Fruit fly (Drosophila melanogaster) whole organism, embryonic: ENCODE results near the gene JIL-1.

Experiments
- CG10959 ChIP-seq: fragments of 200-800 bp; sonication (Bioruptor generic); IDR thresholded peaks from 2 replicates; pipeline ENCODE4 v1.3.6; 2022; ENCODE audit warnings: missing biosample characterization, missing genetic modification characterization
- CG11085 ChIP-seq: fragments of 200-800 bp; sonication (Bioruptor generic); IDR thresholded peaks from 2 replicates; pipeline ENCODE4 v1.3.6; 2022; ENCODE audit warnings: missing biosample characterization, missing genetic modification characterization
- CG11456 ChIP-seq: fragments of 200-800 bp; sonication (Bioruptor generic); IDR thresholded peaks from 3 replicates; pipeline ENCODE4 v1.3.6; 2022; ENCODE audit warnings: missing biosample characterization, missing genetic modification characterization
- CG12744 ChIP-seq: fragments of 200-800 bp; sonication (Bioruptor generic); optimal IDR thresholded peaks from 2 replicates; lab custom pipeline; 2016; ENCODE audit warnings: missing biosample characterization, missing genetic modification characterization
- CG15479 ChIP-seq: fragments of 200-800 bp; sonication (Bioruptor generic); optimal IDR thresholded peaks from 3 replicates; lab custom pipeline; 2019; ENCODE audit warnings: missing biosample characterization, mild to moderate bottlenecking, missing genetic modification characterization, moderate library complexity
- CG16779 ChIP-seq: fragments of 200-800 bp; sonication (Bioruptor generic); IDR thresholded peaks from 2 replicates; pipeline ENCODE4 v1.3.6; 2022; ENCODE audit warnings: missing biosample characterization, missing genetic modification characterization
- CG18476 ChIP-seq: fragments of 200-800 bp; sonication (Bioruptor generic); optimal IDR thresholded peaks from 2 replicates; lab custom pipeline; 2016; ENCODE audit warnings: missing biosample characterization, mild to moderate bottlenecking, missing genetic modification characterization
- CG2202 ChIP-seq: fragments of 200-800 bp; sonication (Bioruptor generic); optimal IDR thresholded peaks from 2 replicates; lab custom pipeline; 2018; ENCODE audit warnings: missing biosample characterization, mild to moderate bottlenecking, missing genetic modification characterization
- CG31224 ChIP-seq: fragments of 200-800 bp; sonication (Bioruptor generic); IDR thresholded peaks from 2 replicates; pipeline ENCODE4 v1.3.6; 2022; ENCODE audit warnings: missing biosample characterization, missing genetic modification characterization
- CG31388 ChIP-seq: fragments of 200-800 bp; sonication (Bioruptor generic); optimal IDR thresholded peaks from 2 replicates; lab custom pipeline; 2016; ENCODE audit warnings: missing biosample characterization, missing genetic modification characterization
- CG3407 ChIP-seq: fragments of 200-800 bp; sonication (Bioruptor generic); optimal IDR thresholded peaks from 2 replicates; lab custom pipeline; 2018; ENCODE audit warnings: missing biosample characterization, mild to moderate bottlenecking, missing genetic modification characterization
- CG34422 ChIP-seq: fragments of 200-800 bp; sonication (Bioruptor generic); IDR thresholded peaks from 3 replicates; pipeline ENCODE4 v1.3.6; 2022; ENCODE audit warnings: missing biosample characterization, missing genetic modification characterization
- CG4730 ChIP-seq: fragments of 200-800 bp; sonication (Bioruptor generic); IDR thresholded peaks from 2 replicates; pipeline ENCODE4 v1.3.6; 2022; ENCODE audit warnings: missing biosample characterization, missing genetic modification characterization
- CG5180 ChIP-seq: fragments of 200-800 bp; sonication (Bioruptor generic); optimal IDR thresholded peaks from 3 replicates; lab custom pipeline; 2017; ENCODE audit warnings: missing biosample characterization, missing genetic modification characterization, mild to moderate bottlenecking, moderate library complexity, missing genetic modification reagents
- CG6272 ChIP-seq: fragments of 200-800 bp; sonication (Bioruptor generic); IDR thresholded peaks from 2 replicates; pipeline ENCODE4 v1.3.6; 2022; ENCODE audit warnings: missing biosample characterization, missing genetic modification characterization
- CG7271 ChIP-seq: fragments of 200-800 bp; sonication (Bioruptor generic); optimal IDR thresholded peaks from 2 replicates; lab custom pipeline; 2018; ENCODE audit warnings: missing biosample characterization, mild to moderate bottlenecking, missing genetic modification characterization, moderate library complexity
- CG7556 ChIP-seq: fragments of 200-800 bp; sonication (Bioruptor generic); optimal IDR thresholded peaks from 2 replicates; lab custom pipeline; 2017; ENCODE audit warnings: missing biosample characterization, mild to moderate bottlenecking, missing genetic modification characterization
- CG8924 ChIP-seq: fragments of 200-800 bp; optimal IDR thresholded peaks from 3 replicates; lab custom pipeline; 2019; ENCODE audit warnings: missing biosample characterization, mild to moderate bottlenecking, missing genetic modification characterization, moderate library complexity
- CG9727 ChIP-seq: fragments of 200-800 bp; sonication (Bioruptor generic); optimal IDR thresholded peaks from 3 replicates; lab custom pipeline; 2017; ENCODE audit warnings: missing biosample characterization, mild to moderate bottlenecking, missing genetic modification characterization
- HLH4C ChIP-seq: fragments of 200-800 bp; sonication (Bioruptor generic); IDR thresholded peaks from 3 replicates; pipeline ENCODE4 v1.3.6; 2022; ENCODE audit warnings: missing biosample characterization, missing genetic modification characterization; ENCODE audit not compliant: partially characterized antibody
- Hr78 ChIP-seq, 2 experiments: fragments of 200-800 bp in 1 of 2; fragments of >200 bp in 1 of 2; sonication (Bioruptor generic) in 1 of 2; optimal IDR thresholded peaks; 2 replicates each; lab custom pipeline; 2017 to 2019; ENCODE audit warnings: missing biosample characterization in 2 of 2, missing genetic modification characterization in 2 of 2, mild to moderate bottlenecking in 1 of 2, moderate library complexity in 1 of 2
- Mad ChIP-seq: fragments of 200-800 bp; sonication (Bioruptor generic); optimal IDR thresholded peaks from 2 replicates; lab custom pipeline; 2016; ENCODE audit warnings: missing biosample characterization, missing genetic modification characterization
- Mes4 ChIP-seq: fragments of 200-800 bp; sonication (Bioruptor generic); optimal IDR thresholded peaks from 2 replicates; lab custom pipeline; 2016; ENCODE audit warnings: missing biosample characterization, missing genetic modification characterization
- Six4 ChIP-seq: fragments of 200-800 bp; sonication (Bioruptor generic); optimal IDR thresholded peaks from 2 replicates; lab custom pipeline; 2016; ENCODE audit warnings: missing biosample characterization, missing genetic modification characterization
- Sox102F ChIP-seq: fragments of 200-800 bp; sonication (Bioruptor generic); optimal IDR thresholded peaks from 2 replicates; lab custom pipeline; 2018; ENCODE audit warnings: missing biosample characterization, mild to moderate bottlenecking, missing genetic modification characterization, moderate library complexity
- Xrp1 ChIP-seq: fragments of 200-800 bp; sonication (Bioruptor generic); IDR thresholded peaks from 2 replicates; pipeline ENCODE4 v1.3.6; 2022; ENCODE audit warnings: missing biosample characterization, missing genetic modification characterization
- ara ChIP-seq: fragments of 200-800 bp; sonication (Bioruptor generic); IDR thresholded peaks from 2 replicates; pipeline ENCODE4 v1.3.6; 2022; ENCODE audit warnings: missing biosample characterization, missing genetic modification characterization
- ash1 ChIP-seq: fragments of 200-800 bp; sonication (Bioruptor generic); optimal IDR thresholded peaks from 2 replicates; lab custom pipeline; 2018; ENCODE audit warnings: missing biosample characterization, mild to moderate bottlenecking, missing genetic modification characterization
- cad ChIP-seq: fragments of >200 bp; optimal IDR thresholded peaks from 2 replicates; lab custom pipeline; 2017; ENCODE audit warnings: missing biosample characterization, missing genetic modification characterization
- cas ChIP-seq: fragments of 200-800 bp; sonication (Bioruptor generic); IDR thresholded peaks from 2 replicates; pipeline ENCODE4 v1.3.6; 2022; ENCODE audit warnings: missing biosample characterization, missing genetic modification characterization
- cg ChIP-seq: fragments of 200-800 bp; sonication (Bioruptor generic); optimal IDR thresholded peaks from 3 replicates; lab custom pipeline; 2019; ENCODE audit warnings: missing biosample characterization, mild to moderate bottlenecking, missing genetic modification characterization, moderate library complexity
- dati ChIP-seq: fragments of 200-800 bp; sonication (Bioruptor generic); IDR thresholded peaks from 2 replicates; pipeline ENCODE4 v1.3.6; 2022; ENCODE audit warnings: missing biosample characterization, missing genetic modification characterization
- dm ChIP-seq: fragments of 200-800 bp; sonication (Bioruptor generic); optimal IDR thresholded peaks from 3 replicates; lab custom pipeline; 2016; ENCODE audit warnings: missing biosample characterization, missing genetic modification characterization
- fd3F ChIP-seq: fragments of 200-800 bp; sonication (Bioruptor generic); optimal IDR thresholded peaks from 2 replicates; lab custom pipeline; 2018; ENCODE audit warnings: missing biosample characterization, mild to moderate bottlenecking, missing genetic modification characterization, moderate library complexity
- inv ChIP-seq: fragments of 200-800 bp; sonication (Bioruptor generic); IDR thresholded peaks from 2 replicates; pipeline ENCODE4 v1.3.6; 2022; ENCODE audit warnings: missing biosample characterization, missing genetic modification characterization; ENCODE audit not compliant: partially characterized antibody
- lbe ChIP-seq: fragments of 200-800 bp; sonication (Bioruptor generic); optimal IDR thresholded peaks from 2 replicates; lab custom pipeline; 2016; ENCODE audit warnings: missing biosample characterization, mild to moderate bottlenecking, missing genetic modification characterization
- nerfin-2 ChIP-seq: fragments of 200-800 bp; sonication (Bioruptor generic); IDR thresholded peaks from 2 replicates; pipeline ENCODE4 v1.3.6; 2022; ENCODE audit warnings: missing biosample characterization, missing genetic modification characterization; ENCODE audit not compliant: partially characterized antibody
- onecut ChIP-seq: fragments of 200-800 bp; sonication (Bioruptor generic); IDR thresholded peaks from 2 replicates; pipeline ENCODE4 v1.3.6; 2022; ENCODE audit warnings: missing biosample characterization, missing genetic modification characterization
- otp ChIP-seq: fragments of 200-800 bp; sonication (Bioruptor generic); IDR thresholded peaks from 3 replicates; pipeline ENCODE4, ENCODE4 v1.3.6; 2022; ENCODE audit warnings: missing biosample characterization, missing genetic modification characterization
- p53 ChIP-seq: fragments of 200-800 bp; sonication (Bioruptor generic); optimal IDR thresholded peaks from 2 replicates; lab custom pipeline; 2016; ENCODE audit warnings: missing biosample characterization, missing genetic modification characterization
- pita ChIP-seq: fragments of 200-800 bp; sonication (Bioruptor generic); optimal IDR thresholded peaks from 2 replicates; lab custom pipeline; 2017; ENCODE audit warnings: missing biosample characterization, mild to moderate bottlenecking, missing genetic modification characterization
- prd ChIP-seq, 3 experiments: fragments of >200 bp in 2 of 3; fragments of 200-800 bp in 1 of 3; sonication (Bioruptor generic) in 1 of 3; optimal IDR thresholded peaks in 2 of 3; IDR thresholded peaks in 1 of 3; 2 replicates in 2 of 3; 3 replicates in 1 of 3; pipeline versions ENCODE4 v1.3.6 to Lab custom; 2017 to 2022; ENCODE audit warnings: missing biosample characterization in 1 of 3, missing genetic modification characterization in 1 of 3
- pum ChIP-seq: fragments of 200-800 bp; sonication (Bioruptor generic); optimal IDR thresholded peaks from 2 replicates; lab custom pipeline; 2016; ENCODE audit warnings: missing biosample characterization, missing genetic modification characterization
- ranshi ChIP-seq: fragments of 200-800 bp; sonication (Bioruptor generic); IDR thresholded peaks from 2 replicates; pipeline ENCODE4 v1.3.6; 2022; ENCODE audit warnings: missing biosample characterization, missing genetic modification characterization
- rib ChIP-seq: fragments of 200-800 bp; sonication (Bioruptor generic); IDR thresholded peaks from 2 replicates; pipeline ENCODE4 v1.3.6; 2022; ENCODE audit warnings: missing biosample characterization, missing genetic modification characterization
- sim ChIP-seq: fragments of 200-800 bp; sonication (Bioruptor generic); IDR thresholded peaks from 2 replicates; pipeline ENCODE4 v1.3.6; 2022; ENCODE audit warnings: missing biosample characterization, missing genetic modification characterization
- slou ChIP-seq: fragments of 200-800 bp; sonication (Bioruptor generic); optimal IDR thresholded peaks from 3 replicates; lab custom pipeline; 2016; ENCODE audit warnings: missing biosample characterization, missing genetic modification characterization
- toy ChIP-seq: fragments of 200-800 bp; sonication (Bioruptor generic); IDR thresholded peaks from 2 replicates; pipeline ENCODE4 v1.3.6; 2022; ENCODE audit warnings: missing biosample characterization, missing genetic modification characterization
- unpg ChIP-seq: fragments of 200-800 bp; sonication (Bioruptor generic); optimal IDR thresholded peaks from 3 replicates; lab custom pipeline; 2018; ENCODE audit warnings: missing biosample characterization, mild to moderate bottlenecking, missing genetic modification characterization, moderate library complexity
- wek ChIP-seq: fragments of 200-800 bp; sonication (Bioruptor generic); optimal IDR thresholded peaks from 3 replicates; lab custom pipeline; 2018; ENCODE audit warnings: missing biosample characterization, mild to moderate bottlenecking, missing genetic modification characterization, moderate library complexity

The JIL-1 gene

dm6 chr3L:11091943-11092609, 917 bp downstream of the JIL-1 start (continued):
- TF ChIP-seq CG6272 (GFP tag; lab: Robert Waterston, UW), result peak; percentile 76
- peak; percentile 48 for TF ChIP-seq lbe (GFP tag; lab: Kevin White, UChicago)
- peak; percentile 56; the same call in 1 of the 2 replicates for TF ChIP-seq onecut (GFP tag; lab: Robert Waterston, UW)
- TF ChIP-seq pum (GFP tag; lab: Kevin White, UChicago), result peak; percentile 61
- no peak for TF ChIP-seq sim (GFP tag; lab: Robert Waterston, UW)
- peak; percentile 55 for TF ChIP-seq ash1 (GFP tag; lab: Kevin White, UChicago)
- TF ChIP-seq wek (GFP tag; lab: Kevin White, UChicago), result no peak
- no peak for TF ChIP-seq CG31388
- TF ChIP-seq cad (GFP tag; lab: Kevin White, UChicago), result no peak
- TF ChIP-seq CG8924 (tag; lab: Kevin White, UChicago), result no peak
- no peak for TF ChIP-seq rib
- TF ChIP-seq CG3407 (GFP tag; lab: Kevin White, UChicago), result peak; percentile 32
- TF ChIP-seq ara, result peak; percentile 52
- TF ChIP-seq CG11085 (GFP tag; lab: Robert Waterston, UW), result no peak
- no peak for TF ChIP-seq slou (GFP tag; lab: Kevin White, UChicago)
- TF ChIP-seq CG12744 (GFP tag; lab: Kevin White, UChicago), result no peak
- no peak; the same call in 2 of the 3 replicates for TF ChIP-seq otp (GFP tag; lab: Robert Waterston, UW)
- TF ChIP-seq prd (optimal IDR thresholded peaks at IDR 0.05; lab: Kevin White, UChicago), result no peak
- TF ChIP-seq prd (GFP tag; IDR thresholded peaks at IDR 0.05; lab: Robert Waterston, UW), result peak; percentile 52
- no peak for TF ChIP-seq cas (GFP tag; lab: Robert Waterston, UW)
- TF ChIP-seq ranshi (GFP tag; lab: Robert Waterston, UW), result peak; percentile 13; the same call in 1 of the 2 replicates
- no peak for TF ChIP-seq CG10959 (GFP tag; lab: Robert Waterston, UW)
- no peak for TF ChIP-seq nerfin-2 (GFP tag; lab: Robert Waterston, UW)
- TF ChIP-seq dati (GFP tag; lab: Robert Waterston, UW), result no peak
- peak; percentile 26 for TF ChIP-seq CG5180 (GFP tag; lab: Kevin White, UChicago)
- TF ChIP-seq inv (GFP tag; lab: Robert Waterston, UW), result no peak
- no peak for TF ChIP-seq HLH4C (GFP tag; lab: Robert Waterston, UW)
- peak; percentile 47 for TF ChIP-seq CG9727 (GFP tag; lab: Kevin White, UChicago)
- TF ChIP-seq CG15479 (GFP tag; lab: Kevin White, UChicago), result no peak
- TF ChIP-seq CG7271 (tag; lab: Kevin White, UChicago), result no peak
- TF ChIP-seq CG11456 (GFP tag; lab: Robert Waterston, UW), result peak; percentile 67; the same call in 2 of the 3 replicates
- no peak for TF ChIP-seq dm (GFP tag; lab: Kevin White, UChicago)
- TF ChIP-seq CG31224 (GFP tag; lab: Robert Waterston, UW), result no peak
- no peak for TF ChIP-seq Hr78 (GFP tag; optimal IDR thresholded peaks at IDR 0.05; lab: Kevin White, UChicago)
- TF ChIP-seq Mes4 (GFP tag; lab: Kevin White, UChicago), result peak; percentile 57
- peak; percentile 58; the same call in 2 of the 3 replicates for TF ChIP-seq CG34422 (GFP tag; lab: Robert Waterston, UW)
- no peak for TF ChIP-seq fd3F (GFP tag; lab: Kevin White, UChicago)
- no peak for TF ChIP-seq CG4730 (GFP tag; lab: Robert Waterston, UW)
- TF ChIP-seq p53 (GFP tag; lab: Kevin White, UChicago), result peak; percentile 29
- peak; percentile 45 for TF ChIP-seq Mad (GFP tag; lab: Kevin White, UChicago)
- peak; percentile 68; the same call in 1 of the 2 replicates for TF ChIP-seq CG16779
- TF ChIP-seq toy (GFP tag; lab: Robert Waterston, UW), result no peak
- TF ChIP-seq Six4, result peak; percentile 28
- TF ChIP-seq CG18476 (GFP tag; lab: Kevin White, UChicago), result no peak
- TF ChIP-seq Xrp1 (GFP tag; lab: Robert Waterston, UW), result peak; percentile 57; the same call in 1 of the 2 replicates
- no peak for TF ChIP-seq pita
- TF ChIP-seq Sox102F (GFP tag; lab: Kevin White, UChicago), result no peak
- no peak for TF ChIP-seq CG2202 (tag; lab: Kevin White, UChicago)
- peak; percentile 5 for TF ChIP-seq CG7556 (GFP tag; lab: Kevin White, UChicago)
- peak; percentile 35 for TF ChIP-seq unpg (GFP tag; lab: Kevin White, UChicago)
- TF ChIP-seq cg (GFP tag; lab: Kevin White, UChicago), result no peak
